Fruit fly (Drosophila melanogaster) S2 (cell line): ENCODE measurements around the gene Kdm5.

ENCODE experiments used
- CG8478 ChIP-seq: fragments of >200 bp; optimal IDR thresholded peaks from 2 replicates; lab custom pipeline; 2018
- CTCF ChIP-seq, 2 experiments: fragments of >200 bp; optimal IDR thresholded peaks; 2 replicates each; lab custom pipeline; 2018

The Kdm5 gene

dm6 chr2L:6019352-6020131, 20.2 kb upstream of the Kdm5 start, which contains the start of gene H2.0:
TSS of gene H2.0 (minus strand) at chr2L:6019402.
- TF ChIP-seq CTCF (optimal IDR thresholded peaks at IDR 0.05; lab: Kevin White, UChicago) (no peak), CG8478 (lab: Kevin White, UChicago) (no peak)

dm6 chr2L:6013071-6013417, 13.7 kb upstream of the Kdm5 start:
- TF ChIP-seq CTCF (optimal IDR thresholded peaks at IDR 0.05; lab: Kevin White, UChicago) (peak; percentile 24 to 34), CG8478 (lab: Kevin White, UChicago) (no peak)

- TF ChIP-seq CTCF (optimal IDR thresholded peaks at IDR 0.05; lab: Kevin White, UChicago) (no peak), CG8478 (lab: Kevin White, UChicago) (no peak)
Observed at dm6 chr2L:6012303-6013070, 13.2 kb upstream of the Kdm5 start, which contains the start of gene CG9098. TSS of gene CG9098 (minus strand) at chr2L:6012338.

dm6 chr2L:6006508-6007232, 7.4 kb upstream of the Kdm5 start, which contains the start of gene Gal:
TSS of gene Gal (minus strand) at chr2L:6006827.
- no peak for TF ChIP-seq CG8478 (lab: Kevin White, UChicago)
- TF ChIP-seq CTCF (optimal IDR thresholded peaks at IDR 0.05; lab: Kevin White, UChicago) = no peak

- TF ChIP-seq CG8478 (lab: Kevin White, UChicago) (no peak), CTCF (optimal IDR thresholded peaks at IDR 0.05; lab: Kevin White, UChicago) (no peak)
Observed at dm6 chr2L:6000065-6000464, 764 bp upstream of the Kdm5 start, which contains the start of gene Tsp26A. TSS of gene Tsp26A (plus strand) at chr2L:6000228.

- TF ChIP-seq CG8478 (lab: Kevin White, UChicago) = no peak
- TF ChIP-seq CTCF (optimal IDR thresholded peaks at IDR 0.05; lab: Kevin White, UChicago) = no peak
Observed at dm6 chr2L:5998383-5998782, 918 bp downstream of the Kdm5 start.

dm6 chr2L:5997609-5998229, 1.6 kb downstream of the Kdm5 start:
- TF ChIP-seq CG8478 (lab: Kevin White, UChicago) (no peak), CTCF (optimal IDR thresholded peaks at IDR 0.05; lab: Kevin White, UChicago) (no peak)

dm6 chr2L:5990447-5990846, 8.9 kb downstream of the Kdm5 start:
- TF ChIP-seq CTCF (optimal IDR thresholded peaks at IDR 0.05; lab: Kevin White, UChicago) (no peak), CG8478 (lab: Kevin White, UChicago) (no peak)

dm6 chr2L:5988115-5989092, 10.9 kb downstream of the Kdm5 start:
- TF ChIP-seq CTCF (optimal IDR thresholded peaks at IDR 0.05; lab: Kevin White, UChicago) = no peak

dm6 chr2L:5986940-5987339, 12.4 kb downstream of the Kdm5 start:
- TF ChIP-seq CTCF (optimal IDR thresholded peaks at IDR 0.05; lab: Kevin White, UChicago) (no peak), CG8478 (lab: Kevin White, UChicago) (no peak)

dm6 chr2L:5986094-5986493, 13.2 kb downstream of the Kdm5 start, which contains the start of gene ifc:
TSS of gene ifc (plus strand) at chr2L:5986348.
- peak; percentile 28 to 48 for TF ChIP-seq CTCF (optimal IDR thresholded peaks at IDR 0.05; lab: Kevin White, UChicago)
- no peak for TF ChIP-seq CG8478 (lab: Kevin White, UChicago)

- TF ChIP-seq CTCF (optimal IDR thresholded peaks at IDR 0.05; lab: Kevin White, UChicago) = no peak
- no peak for TF ChIP-seq CG8478 (lab: Kevin White, UChicago)
Observed at dm6 chr2L:5983236-5983635, 16.1 kb downstream of the Kdm5 start.
